Fruit fly (Drosophila melanogaster) whole organism, embryonic: ENCODE data around the gene Polr1H.

Experiments used
- CG10462 ChIP-seq: fragments of 200-800 bp; sonication (Bioruptor generic); optimal IDR thresholded peaks from 2 replicates; lab custom pipeline; 2016; ENCODE audit warnings: missing biosample characterization, missing genetic modification characterization
- CG10543 ChIP-seq: fragments of 200-800 bp; sonication (Bioruptor generic); optimal IDR thresholded peaks from 3 replicates; lab custom pipeline; 2017; ENCODE audit warnings: missing biosample characterization, mild to moderate bottlenecking, missing genetic modification characterization, moderate library complexity
- CG6854 ChIP-seq: fragments of 200-800 bp; sonication (Bioruptor generic); optimal IDR thresholded peaks from 3 replicates; lab custom pipeline; 2017; ENCODE audit warnings: missing biosample characterization, mild to moderate bottlenecking, missing genetic modification characterization
- unpg ChIP-seq: fragments of 200-800 bp; sonication (Bioruptor generic); optimal IDR thresholded peaks from 3 replicates; lab custom pipeline; 2018; ENCODE audit warnings: missing biosample characterization, mild to moderate bottlenecking, missing genetic modification characterization, moderate library complexity

- TF ChIP-seq CG6854 (no peak), unpg (GFP tag; lab: Kevin White, UChicago) (no peak), CG10462 (no peak), CG10543 (GFP tag; lab: Kevin White, UChicago) (no peak)
Measured at dm6 chr3R:21790392-21790791, 12.7 kb upstream of the Polr1H start.
